Worm (Caenorhabditis elegans) whole organism, young adult: ENCODE results near the gene Y43F8B.1.

Experiments used
- B0336.3 ChIP-seq: fragments of 200-800 bp; sonication (Bioruptor generic); IDR thresholded peaks from 2 replicates; pipeline ENCODE4 v1.3.6; 2022; ENCODE audit warnings: missing genetic modification characterization, missing compliant biosample characterization
- C06A6.2 ChIP-seq: fragments of 200-800 bp; sonication (Bioruptor generic); conservative IDR thresholded peaks from 2 replicates; pipeline ENCODE4 v1.3.6; 2022; ENCODE audit warnings: missing genetic modification characterization, missing compliant biosample characterization
- F23B12.7 ChIP-seq: sonication (generic microtip); optimal IDR thresholded peaks from 2 replicates; lab custom pipeline; 2017; ENCODE audit warnings: missing genetic modification characterization, mild to moderate bottlenecking, missing compliant biosample characterization, antibody characterized with exemption, moderate library complexity; ENCODE audit not compliant: insufficient read depth
- F37B4.10 ChIP-seq: fragments of 200-800 bp; sonication (Bioruptor generic); IDR thresholded peaks from 2 replicates; pipeline ENCODE4 v1.3.6; 2022; ENCODE audit warnings: missing genetic modification characterization, missing compliant biosample characterization
- F57A8.1 ChIP-seq: fragments of 200-800 bp; sonication (Bioruptor generic); optimal IDR thresholded peaks from 2 replicates; lab custom pipeline; 2018; ENCODE audit warnings: mild to moderate bottlenecking, missing genetic modification characterization, moderate library complexity, missing compliant biosample characterization
- K11D2.4 ChIP-seq: fragments of 200-800 bp; sonication (Bioruptor generic); IDR thresholded peaks from 2 replicates; pipeline ENCODE4 v1.3.6; 2022; ENCODE audit warnings: missing genetic modification reagents, missing genetic modification characterization, missing compliant biosample characterization
- K12H6.12 ChIP-seq: fragments of 200-800 bp; sonication (Bioruptor generic); optimal IDR thresholded peaks from 2 replicates; lab custom pipeline; 2018; ENCODE audit warnings: mild to moderate bottlenecking, missing genetic modification characterization, missing compliant biosample characterization
- T07F8.4 ChIP-seq: sonication (generic microtip); optimal IDR thresholded peaks from 2 replicates; lab custom pipeline; 2016; ENCODE audit warnings: mild to moderate bottlenecking, missing genetic modification characterization, moderate library complexity, missing compliant biosample characterization
- Y53F4B.3 ChIP-seq: fragments of 200-800 bp; sonication (Bioruptor generic); IDR thresholded peaks from 2 replicates; pipeline ENCODE4 v1.3.6; 2022; ENCODE audit warnings: missing genetic modification reagents, missing genetic modification characterization, missing compliant biosample characterization
- Y56A3A.18 ChIP-seq: fragments of 200-800 bp; sonication (Bioruptor generic); IDR thresholded peaks from 2 replicates; pipeline ENCODE4 v1.3.6; 2022; ENCODE audit warnings: missing genetic modification reagents, missing genetic modification characterization, missing compliant biosample characterization
- aptf-3 ChIP-seq: fragments of 200-800 bp; sonication (Bioruptor generic); IDR thresholded peaks from 2 replicates; pipeline ENCODE4 v1.3.6; 2022; ENCODE audit warnings: missing genetic modification characterization, missing compliant biosample characterization
- atf-7 ChIP-seq: sonication (generic microtip); optimal IDR thresholded peaks from 2 replicates; lab custom pipeline; 2017; ENCODE audit warnings: mild to moderate bottlenecking, missing genetic modification characterization, missing compliant biosample characterization
- attf-5 ChIP-seq: fragments of 200-800 bp; sonication (Bioruptor generic); optimal IDR thresholded peaks from 2 replicates; lab custom pipeline; 2018; ENCODE audit warnings: mild to moderate bottlenecking, missing genetic modification characterization, missing compliant biosample characterization
- attf-6 ChIP-seq: fragments of 200-800 bp; sonication (Bioruptor generic); IDR thresholded peaks from 2 replicates; pipeline ENCODE4 v1.3.6; 2022; ENCODE audit warnings: missing genetic modification reagents, missing genetic modification characterization, missing compliant biosample characterization
- bed-2 ChIP-seq: fragments of 200-800 bp; sonication (Bioruptor generic); IDR thresholded peaks from 2 replicates; pipeline ENCODE4 v1.3.6; 2022; ENCODE audit warnings: missing genetic modification reagents, missing genetic modification characterization, missing compliant biosample characterization
- ccch-3 ChIP-seq: fragments of 200-800 bp; sonication (Bioruptor generic); optimal IDR thresholded peaks from 2 replicates; lab custom pipeline; 2018; ENCODE audit warnings: mild to moderate bottlenecking, missing genetic modification characterization, missing compliant biosample characterization
- cebp-1 ChIP-seq, 2 experiments: fragments of 200-800 bp in 1 of 2; sonication (Bioruptor generic) in 1 of 2; sonication (generic microtip) in 1 of 2; IDR thresholded peaks in 1 of 2; optimal IDR thresholded peaks in 1 of 2; 2 replicates each; pipeline versions ENCODE4 v1.3.6 to Lab custom; 2017 to 2022; ENCODE audit warnings: missing compliant biosample characterization in 2 of 2, missing genetic modification characterization in 2 of 2, mild to moderate bottlenecking in 1 of 2, missing genetic modification reagents in 1 of 2, moderate library complexity in 1 of 2
- cebp-2 ChIP-seq: fragments of 200-800 bp; sonication (Bioruptor generic); IDR thresholded peaks from 2 replicates; pipeline ENCODE4 v1.3.6; 2022; ENCODE audit warnings: missing genetic modification characterization, missing compliant biosample characterization
- ceh-27 ChIP-seq: fragments of 200-800 bp; sonication (Bioruptor generic); optimal IDR thresholded peaks from 2 replicates; lab custom pipeline; 2018; ENCODE audit warnings: mild to moderate bottlenecking, missing genetic modification characterization, moderate library complexity, missing compliant biosample characterization
- ceh-58 ChIP-seq: fragments of 200-800 bp; sonication (Bioruptor generic); IDR thresholded peaks from 2 replicates; pipeline ENCODE4 v1.3.6; 2022; ENCODE audit warnings: missing genetic modification characterization, missing compliant biosample characterization
- dox-1 ChIP-seq: fragments of 200-800 bp; sonication (Bioruptor generic); IDR thresholded peaks from 2 replicates; pipeline ENCODE4 v1.3.6; 2022; ENCODE audit warnings: missing genetic modification reagents, missing genetic modification characterization, missing compliant biosample characterization
- dpff-1 ChIP-seq: sonication (generic microtip); optimal IDR thresholded peaks from 2 replicates; lab custom pipeline; 2017; ENCODE audit warnings: mild to moderate bottlenecking, missing genetic modification characterization, missing compliant biosample characterization
- dpl-1 ChIP-seq: fragments of 150-350 bp; optimal IDR thresholded peaks from 2 replicates; lab custom pipeline; 2014; ENCODE audit warnings: missing biosample characterization, missing genetic modification reagents, missing genetic modification characterization
- egl-18 ChIP-seq: fragments of 200-800 bp; sonication (Bioruptor generic); IDR thresholded peaks from 2 replicates; pipeline ENCODE4 v1.3.6; 2022; ENCODE audit warnings: missing genetic modification reagents, missing genetic modification characterization, missing compliant biosample characterization
- egrh-3 ChIP-seq: fragments of 200-800 bp; sonication (Bioruptor generic); IDR thresholded peaks from 2 replicates; pipeline ENCODE4 v1.3.6; 2022; ENCODE audit warnings: missing genetic modification reagents, missing genetic modification characterization, missing compliant biosample characterization
- gei-17 ChIP-seq: fragments of 200-800 bp; sonication (Bioruptor generic); optimal IDR thresholded peaks from 2 replicates; lab custom pipeline; 2018; ENCODE audit warnings: mild to moderate bottlenecking, missing genetic modification characterization, missing compliant biosample characterization
- him-1 ChIP-seq: sonication (generic microtip); optimal IDR thresholded peaks from 2 replicates; lab custom pipeline; 2016; ENCODE audit warnings: missing genotype, missing genetic modification reagents, missing genetic modification characterization, missing compliant biosample characterization
- hmg-20 ChIP-seq: fragments of 200-800 bp; sonication (Bioruptor generic); IDR thresholded peaks from 2 replicates; pipeline ENCODE4 v1.3.6; 2022; ENCODE audit warnings: missing genetic modification reagents, missing genetic modification characterization, missing compliant biosample characterization
- let-607 ChIP-seq, 2 experiments: fragments of 200-800 bp in 1 of 2; sonication (Bioruptor generic) in 1 of 2; sonication (generic microtip) in 1 of 2; optimal IDR thresholded peaks; 2 replicates each; lab custom pipeline; 2016 to 2018; ENCODE audit warnings: mild to moderate bottlenecking in 2 of 2, missing compliant biosample characterization in 2 of 2, missing genetic modification characterization in 2 of 2, moderate library complexity in 2 of 2, missing genotype in 1 of 2
- lin-26 ChIP-seq: fragments of 200-800 bp; sonication (Bioruptor generic); IDR thresholded peaks from 2 replicates; pipeline ENCODE4 v1.3.6; 2022; ENCODE audit warnings: missing genetic modification reagents, missing genetic modification characterization, missing compliant biosample characterization
- lin-35 ChIP-seq, 3 experiments: fragments of 150-350 bp in 2 of 3; sonication (generic microtip) in 1 of 3; optimal IDR thresholded peaks; 2 replicates each; lab custom pipeline; 2014 to 2018; ENCODE audit warnings: missing biosample characterization in 3 of 3, missing genetic modification characterization in 3 of 3, missing genetic modification reagents in 3 of 3
- lin-54 ChIP-seq: fragments of 200-800 bp; sonication (Bioruptor generic); optimal IDR thresholded peaks from 2 replicates; lab custom pipeline; 2018; ENCODE audit warnings: mild to moderate bottlenecking, missing genetic modification characterization, missing compliant biosample characterization
- lir-1 ChIP-seq: fragments of 200-800 bp; sonication (Bioruptor generic); conservative IDR thresholded peaks from 2 replicates; pipeline ENCODE4 v1.3.6; 2022; ENCODE audit warnings: missing genetic modification reagents, missing genetic modification characterization, missing compliant biosample characterization
- lsl-1 ChIP-seq: fragments of 200-800 bp; sonication (Bioruptor generic); optimal IDR thresholded peaks from 2 replicates; lab custom pipeline; 2018; ENCODE audit warnings: mild to moderate bottlenecking, missing genetic modification characterization, moderate library complexity, missing compliant biosample characterization
- lsy-27 ChIP-seq: sonication (generic microtip); optimal IDR thresholded peaks from 2 replicates; lab custom pipeline; 2017; ENCODE audit warnings: missing genetic modification characterization, mild to moderate bottlenecking, missing compliant biosample characterization, antibody characterized with exemption, missing genotype, borderline replicate concordance; ENCODE audit not compliant: insufficient read depth
- madf-8 ChIP-seq: fragments of 200-800 bp; sonication (Bioruptor generic); conservative IDR thresholded peaks from 2 replicates; pipeline ENCODE4 v1.3.6; 2022; ENCODE audit warnings: missing genetic modification reagents, missing genetic modification characterization, missing compliant biosample characterization
- mcd-1 ChIP-seq: fragments of 200-800 bp; sonication (Bioruptor generic); IDR thresholded peaks from 2 replicates; pipeline ENCODE4 v1.3.6; 2022; ENCODE audit warnings: missing genetic modification reagents, missing genetic modification characterization, missing compliant biosample characterization
- nfya-1 ChIP-seq: sonication (generic microtip); optimal IDR thresholded peaks from 2 replicates; lab custom pipeline; 2017; ENCODE audit warnings: antibody characterized with exemption, missing compliant biosample characterization, missing genetic modification characterization, borderline replicate concordance; ENCODE audit not compliant: insufficient read depth
- nhr-27 ChIP-seq: fragments of 200-800 bp; sonication (Bioruptor generic); optimal IDR thresholded peaks from 2 replicates; lab custom pipeline; 2018; ENCODE audit warnings: mild to moderate bottlenecking, missing genetic modification characterization, moderate library complexity, missing compliant biosample characterization
- pbrm-1 ChIP-seq: fragments of 200-800 bp; sonication (Bioruptor generic); IDR thresholded peaks from 2 replicates; pipeline ENCODE4 v1.3.6; 2022; ENCODE audit warnings: missing genetic modification reagents, missing genetic modification characterization, missing compliant biosample characterization
- rpc-1 ChIP-seq, 2 experiments: fragments of 150-350 bp in 1 of 2; sonication (generic microtip) in 1 of 2; optimal IDR thresholded peaks; 2 replicates each; lab custom pipeline; 2014 to 2018; ENCODE audit warnings: missing biosample characterization in 1 of 2, missing genetic modification characterization in 1 of 2, missing genetic modification reagents in 1 of 2, missing genotype in 1 of 2
- tbp1 ChIP-seq: fragments of 200-800 bp; sonication (Bioruptor generic); optimal IDR thresholded peaks from 2 replicates; lab custom pipeline; 2018; ENCODE audit warnings: mild to moderate bottlenecking, missing genetic modification characterization, missing compliant biosample characterization
- unc-130 ChIP-seq: sonication (generic microtip); optimal IDR thresholded peaks from 2 replicates; lab custom pipeline; 2016; ENCODE audit warnings: missing genetic modification reagents, missing genetic modification characterization, missing compliant biosample characterization
- unc-62 ChIP-seq: fragments of 150-350 bp; optimal IDR thresholded peaks from 2 replicates; lab custom pipeline; 2014; ENCODE audit warnings: missing biosample characterization, missing genetic modification reagents, missing genetic modification characterization
- ztf-25 ChIP-seq: fragments of 200-800 bp; sonication (Bioruptor generic); IDR thresholded peaks from 2 replicates; pipeline ENCODE4 v1.3.6; 2022; ENCODE audit warnings: missing genetic modification reagents, missing genetic modification characterization, missing compliant biosample characterization
- ztf-26 ChIP-seq: sonication (generic microtip); optimal IDR thresholded peaks from 2 replicates; lab custom pipeline; 2017; ENCODE audit warnings: missing genetic modification characterization, missing compliant biosample characterization
- ztf-28 ChIP-seq: fragments of 200-800 bp; sonication (Bioruptor generic); IDR thresholded peaks from 2 replicates; pipeline ENCODE4 v1.3.6; 2022; ENCODE audit warnings: missing genetic modification reagents, missing genetic modification characterization, missing compliant biosample characterization

Y43F8B.1 gene

ce11 chrV:19529168-19529567, 16.8 kb downstream of the Y43F8B.1 start (continued):
- TF ChIP-seq ceh-58 (GFP tag; lab: Robert Waterston, UW) (no peak), Y53F4B.3 (GFP tag; lab: Robert Waterston, UW) (no peak), him-1 (tag; lab: Kevin White, UChicago) (no peak), dox-1 (peak; percentile 73), madf-8 (GFP tag; lab: Robert Waterston, UW) (no peak), C06A6.2 (GFP tag; lab: Robert Waterston, UW) (peak; percentile 87), Y56A3A.18 (GFP tag; lab: Robert Waterston, UW) (no peak), ztf-28 (GFP tag; lab: Robert Waterston, UW) (no peak), F57A8.1 (GFP tag; lab: Kevin White, UChicago) (no peak), tbp1 (GFP tag; lab: Kevin White, UChicago) (peak; percentile 63), ccch-3 (no peak), hmg-20 (GFP tag; lab: Robert Waterston, UW) (no peak), lsy-27 (tag; lab: Kevin White, UChicago) (no peak), lin-54 (GFP tag; lab: Kevin White, UChicago) (peak; percentile 55), ztf-25 (GFP tag; lab: Robert Waterston, UW) (no peak), K11D2.4 (GFP tag; lab: Robert Waterston, UW) (peak; percentile 92), atf-7 (tag; lab: Kevin White, UChicago) (peak; percentile 92), lin-35 (GFP tag; optimal IDR thresholded peaks at IDR 0.05; lab: Kevin White, UChicago) (peak in 1 of 3 experiments; percentile 48), gei-17 (GFP tag; lab: Kevin White, UChicago) (peak; percentile 56), nhr-27 (tag; lab: Kevin White, UChicago) (no peak), F37B4.10 (GFP tag; lab: Robert Waterston, UW) (no peak), rpc-1 (optimal IDR thresholded peaks at IDR 0.05; lab: Kevin White, UChicago) (no peak), rpc-1 (tag; optimal IDR thresholded peaks at IDR 0.05; lab: Kevin White, UChicago) (no peak), dpff-1 (no peak), cebp-2 (GFP tag; lab: Robert Waterston, UW) (0 out of 2 replicates have a peak, but pooled peaks have one; percentile 25), let-607 (tag; optimal IDR thresholded peaks at IDR 0.05; lab: Kevin White, UChicago) (peak; percentile 59 to 64), lin-26 (GFP tag; lab: Robert Waterston, UW) (peak; percentile 23; the same call in 1 of the 2 replicates), ceh-27 (GFP tag; lab: Kevin White, UChicago) (peak; percentile 95), F23B12.7 (no peak), mcd-1 (peak; percentile 66), unc-62 (GFP tag; lab: Kevin White, UChicago) (peak; percentile 95), cebp-1 (GFP tag; IDR thresholded peaks at IDR 0.05; lab: Robert Waterston, UW) (peak; percentile 99), cebp-1 (tag; optimal IDR thresholded peaks at IDR 0.05; lab: Kevin White, UChicago) (peak; percentile 100), unc-130 (GFP tag; lab: Kevin White, UChicago) (no peak), pbrm-1 (GFP tag; lab: Robert Waterston, UW) (peak; percentile 73), aptf-3 (GFP tag; lab: Robert Waterston, UW) (no peak), T07F8.4 (no peak), egl-18 (GFP tag; lab: Robert Waterston, UW) (no peak), K12H6.12 (tag; lab: Kevin White, UChicago) (peak; percentile 90), lsl-1 (GFP tag; lab: Kevin White, UChicago) (no peak), nfya-1 (tag; lab: Kevin White, UChicago) (no peak), attf-6 (GFP tag; lab: Robert Waterston, UW) (no peak), B0336.3 (GFP tag; lab: Robert Waterston, UW) (peak; percentile 82), ztf-26 (tag; lab: Kevin White, UChicago) (peak; percentile 96), bed-2 (GFP tag; lab: Robert Waterston, UW) (no peak), attf-5 (GFP tag; lab: Kevin White, UChicago) (peak; percentile 90), lir-1 (no peak), egrh-3 (GFP tag; lab: Robert Waterston, UW) (peak; percentile 29; the same call in 1 of the 2 replicates), dpl-1 (no peak)
- TF ChIP-seq, all 124 proteins: peak for 46
